Fruit fly (Drosophila melanogaster): ENCODE data around the gene Dysb.
A peak's percentile ranks its signal among the peaks of the same experiment; 100 is the strongest.

Gene Dysb

DNA sequence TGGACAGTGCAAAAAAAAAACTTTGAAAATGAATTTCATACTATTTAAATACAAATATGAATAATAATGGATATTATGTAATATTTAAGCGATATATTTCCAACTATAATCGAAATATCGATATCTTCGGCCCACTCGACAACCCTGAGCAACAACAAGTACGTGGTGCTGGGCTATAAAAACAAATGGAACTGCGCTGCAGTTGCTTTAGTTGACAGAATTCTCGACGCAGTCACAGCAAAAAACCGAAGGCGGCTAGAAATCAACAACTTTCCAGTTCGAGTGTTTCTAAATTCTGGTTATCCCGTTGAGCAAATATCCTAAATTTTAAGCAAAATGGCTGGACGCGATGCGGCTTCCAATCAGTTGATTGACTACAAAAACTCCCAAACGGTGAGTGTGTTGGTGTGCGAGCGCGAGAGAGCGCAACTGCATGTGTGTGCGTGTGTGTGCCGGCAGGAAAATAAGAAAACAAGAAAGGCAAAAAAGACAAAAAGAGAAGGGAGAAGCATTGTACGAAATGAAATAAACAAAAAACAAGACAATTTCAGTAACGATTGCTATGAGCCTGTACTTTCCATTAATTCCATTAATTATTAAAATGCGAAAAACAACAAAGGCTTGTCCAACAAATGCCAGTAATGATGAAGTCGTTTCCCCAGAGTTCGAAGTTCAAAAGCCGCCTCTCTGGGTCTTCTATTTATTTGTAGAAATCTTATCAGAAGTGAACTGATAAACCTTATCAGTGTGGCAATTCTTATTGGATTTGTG, 44.9 kb upstream of the Dysb start, which contains the start of gene Cat (continued):
- no peak for TF ChIP-seq lov (optimal IDR thresholded peaks at IDR 0.05)
- no peak for TF ChIP-seq lov (GFP tag; IDR thresholded peaks at IDR 0.05)
- no peak for TF ChIP-seq CG11723 (GFP tag; optimal IDR thresholded peaks at IDR 0.05)
- peak; percentile 22 for TF ChIP-seq zfh2 (GFP tag; optimal IDR thresholded peaks at IDR 0.05)
- TF ChIP-seq CG2889 (GFP tag; IDR thresholded peaks at IDR 0.05), result no peak
- TF ChIP-seq CG3995 (GFP tag; optimal IDR thresholded peaks at IDR 0.05), result peak; percentile 38
- no peak for TF ChIP-seq CG1529 (GFP tag; optimal IDR thresholded peaks at IDR 0.05)
- no peak for TF ChIP-seq bigmax (GFP tag; optimal IDR thresholded peaks at IDR 0.05)
- peak; percentile 17 for TF ChIP-seq kah (GFP tag; optimal IDR thresholded peaks at IDR 0.05)
- peak in 1 of 2 experiments; percentile 29 for TF ChIP-seq Eip74EF (GFP tag; optimal IDR thresholded peaks at IDR 0.05)
- no peak for TF ChIP-seq CG8944 (GFP tag; optimal IDR thresholded peaks at IDR 0.05)
- TF ChIP-seq Neu2 (GFP tag; optimal IDR thresholded peaks at IDR 0.05; ENCODE audit: borderline replicate concordance), result no peak
- TF ChIP-seq sim (GFP tag; IDR thresholded peaks at IDR 0.05), result no peak
- TF ChIP-seq CG17385 (GFP tag; optimal IDR thresholded peaks at IDR 0.05), result peak; percentile 36
- no peak for TF ChIP-seq corto (GFP tag; optimal IDR thresholded peaks at IDR 0.05)
- no peak for TF ChIP-seq pfk (GFP tag; optimal IDR thresholded peaks at IDR 0.05)
- peak; percentile 52 for TF ChIP-seq MBD-R2 (GFP tag; IDR thresholded peaks at IDR 0.05)
- TF ChIP-seq nerfin-1 (tag; optimal IDR thresholded peaks at IDR 0.05), result peak; percentile 32
- TF ChIP-seq sima (GFP tag; optimal IDR thresholded peaks at IDR 0.05), result no peak
- TF ChIP-seq zfh1 (GFP tag; IDR thresholded peaks at IDR 0.05), result no peak
- peak; percentile 27 for TF ChIP-seq Blimp-1 (GFP tag; optimal IDR thresholded peaks at IDR 0.05)
- TF ChIP-seq Adf1 (GFP tag; IDR thresholded peaks at IDR 0.05), result peak; percentile 44
- TF ChIP-seq E2f2 (GFP tag; IDR thresholded peaks at IDR 0.05), result peak; percentile 28; the same call in 1 of the 2 replicates
- TF ChIP-seq mirr (GFP tag; optimal IDR thresholded peaks at IDR 0.05), result peak; percentile 46
- TF ChIP-seq gem (tag; optimal IDR thresholded peaks at IDR 0.05), result peak; percentile 53
- TF ChIP-seq sens (GFP tag), result peak; percentile 90
- TF ChIP-seq tap (tag; optimal IDR thresholded peaks at IDR 0.05), result no peak
- TF ChIP-seq repo (GFP tag; optimal IDR thresholded peaks at IDR 0.05), result no peak
- TF ChIP-seq CG11093 (GFP tag; IDR thresholded peaks at IDR 0.05), result no peak
- TF ChIP-seq sens-2 (GFP tag; IDR thresholded peaks at IDR 0.05), result no peak
- TF ChIP-seq dmrt99B (tag; optimal IDR thresholded peaks at IDR 0.05), result no peak
- no peak for TF ChIP-seq CG33557 (GFP tag; optimal IDR thresholded peaks at IDR 0.05)
- peak; percentile 59 for TF ChIP-seq CG2712 (tag; optimal IDR thresholded peaks at IDR 0.05)
- no peak for TF ChIP-seq CG8089 (GFP tag; optimal IDR thresholded peaks at IDR 0.05)
- no peak for TF ChIP-seq hth (optimal IDR thresholded peaks at IDR 0.05)
- no peak for TF ChIP-seq C15 (GFP tag; IDR thresholded peaks at IDR 0.05)
- TF ChIP-seq D19B (GFP tag; optimal IDR thresholded peaks at IDR 0.05), result no peak
- no peak for TF ChIP-seq Kr (GFP tag; optimal IDR thresholded peaks at IDR 0.05)
- no peak for TF ChIP-seq prd (optimal IDR thresholded peaks at IDR 0.05)
- no peak for TF ChIP-seq prd (GFP tag; IDR thresholded peaks at IDR 0.05)
- TF ChIP-seq CG14441 (GFP tag; IDR thresholded peaks at IDR 0.05), result no peak
- TF ChIP-seq CG2120 (GFP tag; optimal IDR thresholded peaks at IDR 0.05), result peak; percentile 57
- no peak for TF ChIP-seq twi (tag; optimal IDR thresholded peaks at IDR 0.05)
- TF ChIP-seq ERR (GFP tag; optimal IDR thresholded peaks at IDR 0.05), result no peak
- TF ChIP-seq CG13296 (GFP tag; optimal IDR thresholded peaks at IDR 0.05), result peak; percentile 10
- TF ChIP-seq Stat92E (GFP tag; optimal IDR thresholded peaks at IDR 0.05), result peak in 1 of 3 experiments; percentile 67
- TF ChIP-seq pnt (GFP tag; optimal IDR thresholded peaks at IDR 0.05), result no peak
- TF ChIP-seq Atf3 (GFP tag; optimal IDR thresholded peaks at IDR 0.05), result no peak
- no peak for TF ChIP-seq ab (GFP tag; optimal IDR thresholded peaks at IDR 0.05)
- peak; percentile 2 for TF ChIP-seq bab2 (GFP tag; optimal IDR thresholded peaks at IDR 0.05)
- TF ChIP-seq CG7556 (GFP tag; optimal IDR thresholded peaks at IDR 0.05), result peak; percentile 29
